Fruit fly (Drosophila melanogaster) whole organism, embryonic: ENCODE measurements around the gene LManV.

ENCODE experiments used
- CG12104 ChIP-seq: fragments of 200-800 bp; sonication (Bioruptor generic); optimal IDR thresholded peaks from 3 replicates; lab custom pipeline; 2016; ENCODE audit warnings: missing biosample characterization, missing genetic modification characterization
- CG1233 ChIP-seq: fragments of 200-800 bp; sonication (Bioruptor generic); optimal IDR thresholded peaks from 4 replicates; lab custom pipeline; 2018; ENCODE audit warnings: missing biosample characterization, mild to moderate bottlenecking, missing genetic modification characterization
- CG12942 ChIP-seq: fragments of 200-800 bp; sonication (Bioruptor generic); optimal IDR thresholded peaks from 3 replicates; lab custom pipeline; 2016; ENCODE audit warnings: missing biosample characterization, missing genetic modification characterization
- CG13287 ChIP-seq: fragments of 200-800 bp; sonication (Bioruptor generic); IDR thresholded peaks from 2 replicates; pipeline ENCODE4 v1.3.6; 2022; ENCODE audit warnings: missing biosample characterization, missing genetic modification characterization; ENCODE audit not compliant: partially characterized antibody
- CG1529 ChIP-seq: fragments of 200-800 bp; sonication (Bioruptor generic); optimal IDR thresholded peaks from 3 replicates; lab custom pipeline; 2018; ENCODE audit warnings: missing biosample characterization, missing genetic modification characterization
- CG16815 ChIP-seq: fragments of 200-800 bp; sonication (Bioruptor generic); optimal IDR thresholded peaks from 3 replicates; lab custom pipeline; 2017; ENCODE audit warnings: missing biosample characterization, mild to moderate bottlenecking, missing genetic modification characterization
- CG17328 ChIP-seq: fragments of 200-800 bp; sonication (Bioruptor generic); IDR thresholded peaks from 2 replicates; pipeline ENCODE4 v1.3.6; 2022; ENCODE audit warnings: missing biosample characterization, missing genetic modification characterization
- CG1792 ChIP-seq: fragments of 200-800 bp; sonication (Bioruptor generic); optimal IDR thresholded peaks from 2 replicates; lab custom pipeline; 2016; ENCODE audit warnings: missing biosample characterization, missing genetic modification characterization
- CG2129 ChIP-seq: fragments of 200-800 bp; sonication (Bioruptor generic); IDR thresholded peaks from 2 replicates; pipeline ENCODE4 v1.3.6; 2022; ENCODE audit warnings: missing biosample characterization, missing genetic modification characterization; ENCODE audit not compliant: partially characterized antibody
- CG30020 ChIP-seq: fragments of 200-800 bp; optimal IDR thresholded peaks from 2 replicates; lab custom pipeline; 2019; ENCODE audit warnings: missing biosample characterization, mild to moderate bottlenecking, missing genetic modification characterization, moderate library complexity
- CG30403 ChIP-seq: fragments of 200-800 bp; sonication (Bioruptor generic); optimal IDR thresholded peaks from 3 replicates; lab custom pipeline; 2016; ENCODE audit warnings: missing biosample characterization, missing genetic modification characterization
- CG3847 ChIP-seq: fragments of 200-800 bp; sonication (Bioruptor generic); IDR thresholded peaks from 2 replicates; pipeline ENCODE4 v1.3.6; 2022; ENCODE audit warnings: missing biosample characterization, missing genetic modification characterization
- CG8388 ChIP-seq: fragments of 200-800 bp; sonication (Bioruptor generic); optimal IDR thresholded peaks from 2 replicates; lab custom pipeline; 2019; ENCODE audit warnings: missing biosample characterization, mild to moderate bottlenecking, missing genetic modification characterization, moderate library complexity
- CG9215 ChIP-seq: fragments of 200-800 bp; sonication (Bioruptor generic); IDR thresholded peaks from 2 replicates; pipeline ENCODE4 v1.3.6; 2022; ENCODE audit warnings: missing biosample characterization, missing genetic modification characterization
- Dip3 ChIP-seq: fragments of 200-800 bp; sonication (Bioruptor generic); optimal IDR thresholded peaks from 3 replicates; lab custom pipeline; 2016; ENCODE audit warnings: missing biosample characterization, missing genetic modification characterization
- Gug ChIP-seq: fragments of 200-800 bp; sonication (Bioruptor generic); IDR thresholded peaks from 4 replicates; pipeline ENCODE4 v1.3.6; 2022; ENCODE audit warnings: missing biosample characterization, missing genetic modification characterization
- HHEX ChIP-seq: fragments of 200-800 bp; sonication (Bioruptor generic); optimal IDR thresholded peaks from 3 replicates; lab custom pipeline; 2017; ENCODE audit warnings: missing biosample characterization, mild to moderate bottlenecking, missing genetic modification characterization, missing genetic modification reagents
- HLH4C ChIP-seq: fragments of 200-800 bp; sonication (Bioruptor generic); IDR thresholded peaks from 3 replicates; pipeline ENCODE4 v1.3.6; 2022; ENCODE audit warnings: missing biosample characterization, missing genetic modification characterization; ENCODE audit not compliant: partially characterized antibody
- HLHmδ ChIP-seq: fragments of 200-800 bp; sonication (Bioruptor generic); optimal IDR thresholded peaks from 2 replicates; lab custom pipeline; 2018; ENCODE audit warnings: missing biosample characterization, mild to moderate bottlenecking, missing genetic modification characterization, moderate library complexity
- HmgZ ChIP-seq: fragments of 200-800 bp; sonication (Bioruptor generic); optimal IDR thresholded peaks from 2 replicates; lab custom pipeline; 2018; ENCODE audit warnings: missing biosample characterization, mild to moderate bottlenecking, missing genetic modification characterization
- Hmr ChIP-seq: fragments of 200-800 bp; sonication (Bioruptor generic); optimal IDR thresholded peaks from 3 replicates; lab custom pipeline; 2017; ENCODE audit warnings: mild to moderate bottlenecking, missing biosample characterization, missing genetic modification reagents, missing genetic modification characterization
- Hr78 ChIP-seq, 2 experiments: fragments of 200-800 bp in 1 of 2; fragments of >200 bp in 1 of 2; sonication (Bioruptor generic) in 1 of 2; optimal IDR thresholded peaks; 2 replicates each; lab custom pipeline; 2017 to 2019; ENCODE audit warnings: missing biosample characterization in 2 of 2, missing genetic modification characterization in 2 of 2, mild to moderate bottlenecking in 1 of 2, moderate library complexity in 1 of 2
- NFAT ChIP-seq: fragments of 200-800 bp; sonication (Bioruptor generic); IDR thresholded peaks from 2 replicates; pipeline ENCODE4 v1.3.6; 2022; ENCODE audit warnings: missing biosample characterization, missing genetic modification characterization
- Rfx ChIP-seq: fragments of 200-800 bp; sonication (Bioruptor generic); IDR thresholded peaks from 2 replicates; pipeline ENCODE4 v1.3.6; 2022; ENCODE audit warnings: missing biosample characterization, missing genetic modification characterization
- Sox102F ChIP-seq: fragments of 200-800 bp; sonication (Bioruptor generic); optimal IDR thresholded peaks from 2 replicates; lab custom pipeline; 2018; ENCODE audit warnings: missing biosample characterization, mild to moderate bottlenecking, missing genetic modification characterization, moderate library complexity
- aop ChIP-seq: fragments of 200-800 bp; sonication (Bioruptor generic); IDR thresholded peaks from 2 replicates; pipeline ENCODE4 v1.3.6; 2022; ENCODE audit warnings: missing biosample characterization, missing genetic modification characterization
- chinmo ChIP-seq: fragments of 200-800 bp; sonication (Bioruptor generic); IDR thresholded peaks from 4 replicates; pipeline ENCODE4 v1.3.6; 2022; ENCODE audit warnings: missing biosample characterization, missing genetic modification characterization; ENCODE audit not compliant: partially characterized antibody
- da ChIP-seq: fragments of 200-800 bp; sonication (Bioruptor generic); optimal IDR thresholded peaks from 2 replicates; lab custom pipeline; 2016; ENCODE audit warnings: missing biosample characterization, missing genetic modification characterization
- dimm ChIP-seq: fragments of 200-800 bp; sonication (Bioruptor generic); IDR thresholded peaks from 2 replicates; pipeline ENCODE4 v1.3.6; 2022; ENCODE audit warnings: missing biosample characterization, missing genetic modification characterization
- ems ChIP-seq: fragments of 200-800 bp; sonication (Bioruptor generic); optimal IDR thresholded peaks from 3 replicates; lab custom pipeline; 2016; ENCODE audit warnings: missing biosample characterization, missing genetic modification characterization
- fu2 ChIP-seq: fragments of 200-800 bp; sonication (Bioruptor generic); optimal IDR thresholded peaks from 2 replicates; lab custom pipeline; 2016; ENCODE audit warnings: missing biosample characterization, missing genetic modification characterization
- hbn ChIP-seq: fragments of 200-800 bp; sonication (Bioruptor generic); IDR thresholded peaks from 2 replicates; pipeline ENCODE4 v1.3.6; 2022; ENCODE audit warnings: missing biosample characterization, missing genetic modification characterization; ENCODE audit not compliant: partially characterized antibody
- insv ChIP-seq, 2 experiments: fragments of 200-800 bp; sonication (Bioruptor generic); optimal IDR thresholded peaks; 3 replicates each; lab custom pipeline; 2016 to 2018; ENCODE audit warnings: missing biosample characterization in 2 of 2, missing genetic modification characterization in 2 of 2
- jing ChIP-seq: fragments of 200-800 bp; sonication (Bioruptor generic); optimal IDR thresholded peaks from 2 replicates; lab custom pipeline; 2018; ENCODE audit warnings: missing biosample characterization, mild to moderate bottlenecking, missing genetic modification characterization
- lilli ChIP-seq: fragments of 200-800 bp; sonication (Bioruptor generic); optimal IDR thresholded peaks from 3 replicates; lab custom pipeline; 2016; ENCODE audit warnings: missing biosample characterization, missing genetic modification characterization
- luna ChIP-seq: fragments of 200-800 bp; sonication (Bioruptor generic); optimal IDR thresholded peaks from 2 replicates; lab custom pipeline; 2016; ENCODE audit warnings: missing biosample characterization, missing genetic modification characterization
- nmo ChIP-seq: fragments of 200-800 bp; sonication (Bioruptor generic); optimal IDR thresholded peaks from 2 replicates; lab custom pipeline; 2018; ENCODE audit warnings: missing biosample characterization, mild to moderate bottlenecking, missing genetic modification characterization, moderate library complexity
- oc ChIP-seq: fragments of 200-800 bp; sonication (Bioruptor generic); optimal IDR thresholded peaks from 2 replicates; lab custom pipeline; 2018; ENCODE audit warnings: missing biosample characterization, mild to moderate bottlenecking, missing genetic modification characterization, moderate library complexity
- peb ChIP-seq: fragments of 200-800 bp; sonication (Bioruptor generic); IDR thresholded peaks from 2 replicates; pipeline ENCODE4 v1.3.6; 2022; ENCODE audit warnings: missing biosample characterization, missing genetic modification characterization
- pfk ChIP-seq: fragments of 200-800 bp; sonication (Bioruptor generic); optimal IDR thresholded peaks from 2 replicates; lab custom pipeline; 2018; ENCODE audit warnings: missing biosample characterization, mild to moderate bottlenecking, missing genetic modification characterization, moderate library complexity
- pho ChIP-seq: fragments of 200-800 bp; sonication (Bioruptor generic); optimal IDR thresholded peaks from 2 replicates; lab custom pipeline; 2016; ENCODE audit warnings: missing biosample characterization, missing genetic modification characterization
- psq ChIP-seq: fragments of 200-800 bp; sonication (Bioruptor generic); optimal IDR thresholded peaks from 2 replicates; lab custom pipeline; 2017; ENCODE audit warnings: missing biosample characterization, missing genetic modification characterization
- slou ChIP-seq: fragments of 200-800 bp; sonication (Bioruptor generic); optimal IDR thresholded peaks from 3 replicates; lab custom pipeline; 2016; ENCODE audit warnings: missing biosample characterization, missing genetic modification characterization
- sqz ChIP-seq: fragments of 200-800 bp; sonication (Bioruptor generic); optimal IDR thresholded peaks from 3 replicates; lab custom pipeline; 2018; ENCODE audit warnings: missing biosample characterization, mild to moderate bottlenecking, missing genetic modification characterization
- trem ChIP-seq: fragments of 200-800 bp; optimal IDR thresholded peaks from 3 replicates; lab custom pipeline; 2019; ENCODE audit warnings: missing biosample characterization, mild to moderate bottlenecking, missing genetic modification characterization, moderate library complexity
- unc-4 ChIP-seq: fragments of 200-800 bp; sonication (Bioruptor generic); IDR thresholded peaks from 2 replicates; pipeline ENCODE4 v1.3.6; 2022; ENCODE audit warnings: missing biosample characterization, missing genetic modification characterization; ENCODE audit not compliant: partially characterized antibody
- vvl ChIP-seq: fragments of 200-800 bp; sonication (Bioruptor generic); IDR thresholded peaks from 2 replicates; pipeline ENCODE4 v1.3.6; 2022; ENCODE audit warnings: missing biosample characterization, missing genetic modification characterization

The LManV gene

dm6 chr2L:8738253-8738665, 37.8 kb downstream of the LManV start (continued):
- TF ChIP-seq sqz (GFP tag; lab: Kevin White, UChicago) (no peak), CG2129 (GFP tag; lab: Robert Waterston, UW) (no peak), fu2 (GFP tag; lab: Kevin White, UChicago) (no peak), CG30020 (tag; lab: Kevin White, UChicago) (no peak), NFAT (GFP tag; lab: Robert Waterston, UW) (peak; percentile 60; the same call in 1 of the 2 replicates), dimm (GFP tag; lab: Robert Waterston, UW) (no peak), pfk (no peak), HmgZ (tag; lab: Kevin White, UChicago) (peak; percentile 71), CG3847 (GFP tag; lab: Robert Waterston, UW) (peak; percentile 43)

dm6 chr2L:8736383-8736782, 39.7 kb downstream of the LManV start:
- peak; percentile 13 for TF ChIP-seq Sox102F (GFP tag; lab: Kevin White, UChicago)
- TF ChIP-seq nmo (GFP tag; lab: Kevin White, UChicago) = peak; percentile 31
- TF ChIP-seq Hr78 (GFP tag; optimal IDR thresholded peaks at IDR 0.05; lab: Kevin White, UChicago) = no peak
- no peak for TF ChIP-seq jing (GFP tag; lab: Kevin White, UChicago)
- no peak for TF ChIP-seq lilli (GFP tag; lab: Kevin White, UChicago)
- TF ChIP-seq CG8388 (GFP tag; lab: Kevin White, UChicago) = peak; percentile 62
- no peak for TF ChIP-seq HLHmδ (GFP tag; lab: Kevin White, UChicago)
- TF ChIP-seq vvl (GFP tag; lab: Robert Waterston, UW) = no peak
- TF ChIP-seq trem (tag; lab: Kevin White, UChicago) = no peak
- no peak for TF ChIP-seq CG1529 (GFP tag; lab: Kevin White, UChicago)
- no peak for TF ChIP-seq ems
- TF ChIP-seq psq (GFP tag; lab: Kevin White, UChicago) = no peak
- no peak for TF ChIP-seq peb (GFP tag; lab: Robert Waterston, UW)
- no peak for TF ChIP-seq Dip3 (GFP tag; lab: Kevin White, UChicago)

- TF ChIP-seq CG12942 (GFP tag; lab: Kevin White, UChicago) (no peak), lilli (GFP tag; lab: Kevin White, UChicago) (peak; percentile 30), CG12104 (GFP tag; lab: Kevin White, UChicago) (no peak), HLH4C (GFP tag; lab: Robert Waterston, UW) (no peak), hbn (GFP tag; lab: Robert Waterston, UW) (0 out of 2 replicates have a peak, but pooled peaks have one; percentile 41), Gug (GFP tag; lab: Robert Waterston, UW) (0 out of 4 replicates have a peak, but pooled peaks have one; percentile 15), insv (GFP tag; optimal IDR thresholded peaks at IDR 0.05; lab: Kevin White, UChicago) (no peak), oc (tag; lab: Kevin White, UChicago) (peak; percentile 25), luna (GFP tag; lab: Kevin White, UChicago) (peak; percentile 8), pho (peak; percentile 22), Rfx (GFP tag; lab: Robert Waterston, UW) (peak; percentile 68; the same call in 1 of the 2 replicates), CG1233 (peak; percentile 59), CG13287 (GFP tag; lab: Robert Waterston, UW) (peak; percentile 60; the same call in 1 of the 2 replicates), CG30403 (GFP tag; lab: Kevin White, UChicago) (no peak), CG17328 (GFP tag; lab: Robert Waterston, UW) (peak; percentile 51; the same call in 1 of the 2 replicates), CG16815 (no peak), HHEX (GFP tag; lab: Kevin White, UChicago) (peak; percentile 52), da (GFP tag; lab: Kevin White, UChicago) (no peak), unc-4 (GFP tag; lab: Robert Waterston, UW) (peak; percentile 55), ems (no peak), CG1792 (GFP tag; lab: Kevin White, UChicago) (peak; percentile 9), CG9215 (GFP tag; lab: Robert Waterston, UW) (no peak), slou (GFP tag; lab: Kevin White, UChicago) (no peak), Hr78 (GFP tag; optimal IDR thresholded peaks at IDR 0.05; lab: Kevin White, UChicago) (peak in 1 of 2 experiments; percentile 10), aop (GFP tag; lab: Robert Waterston, UW) (peak; percentile 19; the same call in 1 of the 2 replicates), chinmo (GFP tag; lab: Robert Waterston, UW) (peak; percentile 99), Hmr (GFP tag; lab: Kevin White, UChicago) (peak; percentile 81)
Measured at dm6 chr2L:8735572-8735996, 40.5 kb downstream of the LManV start.
